Worm (Caenorhabditis elegans): Measurements from ENCODE around the gene K07H8.7.

The K07H8.7 gene

ce11 chrIV:8234088-8234496 is 25.7 kb downstream of the K07H8.7 start:
- TF ChIP-seq K09A11.1 (tag; optimal IDR thresholded peaks at IDR 0.05; ENCODE audit: insufficient read depth) (no peak), pax-1 (tag; optimal IDR thresholded peaks at IDR 0.05) (no peak), ceh-34 (tag; optimal IDR thresholded peaks at IDR 0.05) (no peak), F13H6.1 (tag; optimal IDR thresholded peaks at IDR 0.05) (no peak), dve-1 (tag; optimal IDR thresholded peaks at IDR 0.05) (no peak), ttx-3 (tag; optimal IDR thresholded peaks at IDR 0.05) (no peak), pag-3 (tag; optimal IDR thresholded peaks at IDR 0.05; ENCODE audit: borderline replicate concordance) (no peak), hlh-15 (tag; optimal IDR thresholded peaks at IDR 0.05) (no peak), ceh-6 (GFP tag; optimal IDR thresholded peaks at IDR 0.05) (no peak), syd-9 (tag; optimal IDR thresholded peaks at IDR 0.05) (no peak), ceh-24 (tag; optimal IDR thresholded peaks at IDR 0.05) (no peak), ceh-48 (tag; optimal IDR thresholded peaks at IDR 0.05) (no peak), lim-6 (tag; optimal IDR thresholded peaks at IDR 0.05) (no peak), unc-42 (tag; optimal IDR thresholded peaks at IDR 0.05) (no peak), mec-3 (tag; optimal IDR thresholded peaks at IDR 0.05; ENCODE audit: borderline replicate concordance) (no peak), odd-2 (tag; optimal IDR thresholded peaks at IDR 0.05) (no peak), ceh-14 (tag; optimal IDR thresholded peaks at IDR 0.05) (no peak)

DNA sequence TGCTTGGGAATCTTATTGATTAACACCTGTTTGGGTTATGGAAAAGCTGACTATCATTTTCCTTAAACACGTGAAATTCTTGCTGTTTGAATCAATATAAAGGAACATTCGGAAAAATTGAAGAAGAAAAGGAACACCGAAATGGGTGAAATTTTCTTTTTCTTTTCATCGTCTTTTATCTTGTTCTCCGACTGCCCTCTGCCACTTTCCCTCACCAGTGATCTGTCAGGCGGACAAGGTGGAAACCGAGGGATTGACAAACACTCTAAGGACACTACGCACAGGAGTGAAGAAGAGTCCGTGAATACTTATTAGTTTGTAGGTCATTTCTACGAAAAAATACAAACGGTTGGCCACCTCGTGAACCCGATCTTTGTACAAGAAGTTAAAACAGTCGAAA is 26.5 kb downstream of the K07H8.7 start:
- TF ChIP-seq ceh-31 (tag; optimal IDR thresholded peaks at IDR 0.05): no peak
- TF ChIP-seq ceh-9 (tag; optimal IDR thresholded peaks at IDR 0.05): no peak
- TF ChIP-seq syd-9 (tag; optimal IDR thresholded peaks at IDR 0.05): no peak
- no peak for TF ChIP-seq sox-2 (GFP tag; IDR thresholded peaks at IDR 0.05)
- TF ChIP-seq fax-1 (tag; optimal IDR thresholded peaks at IDR 0.05): no peak
- TF ChIP-seq hlh-6 (tag; optimal IDR thresholded peaks at IDR 0.05): no peak
- TF ChIP-seq Y22D7AL.16 (tag; optimal IDR thresholded peaks at IDR 0.05): no peak
- TF ChIP-seq madf-2 (tag; optimal IDR thresholded peaks at IDR 0.05): no peak
- no peak for TF ChIP-seq pros-1 (tag; optimal IDR thresholded peaks at IDR 0.05)
- no peak for TF ChIP-seq hlh-30 (tag; optimal IDR thresholded peaks at IDR 0.05; ENCODE audit: insufficient read depth)
- no peak for TF ChIP-seq sox-4 (tag; optimal IDR thresholded peaks at IDR 0.05)
- TF ChIP-seq pha-4 (tag; optimal IDR thresholded peaks at IDR 0.05): no peak
- TF ChIP-seq K09A11.1 (tag; optimal IDR thresholded peaks at IDR 0.05; ENCODE audit: insufficient read depth): no peak
- no peak for TF ChIP-seq pha-2 (tag; optimal IDR thresholded peaks at IDR 0.05)

ce11 chrIV:8232428-8232827 is 27.4 kb downstream of the K07H8.7 start:
- TF ChIP-seq ama-1 (optimal IDR thresholded peaks at IDR 0.05) (no peak), C38D4.7 (GFP tag; optimal IDR thresholded peaks at IDR 0.05) (no peak), ceh-34 (tag; optimal IDR thresholded peaks at IDR 0.05) (peak; percentile 53), ceh-18 (tag; optimal IDR thresholded peaks at IDR 0.05) (peak; percentile 41), tbx-2 (tag; optimal IDR thresholded peaks at IDR 0.05) (peak; percentile 12), ceh-22 (tag; optimal IDR thresholded peaks at IDR 0.05) (no peak), sox-2 (GFP tag; IDR thresholded peaks at IDR 0.05) (no peak), rnt-1 (tag; optimal IDR thresholded peaks at IDR 0.05) (no peak), ceh-45 (GFP tag; IDR thresholded peaks at IDR 0.05) (no peak), C08G9.2 (tag; optimal IDR thresholded peaks at IDR 0.05) (no peak), F13H6.1 (tag; optimal IDR thresholded peaks at IDR 0.05) (peak; percentile 16), dmd-4 (tag; optimal IDR thresholded peaks at IDR 0.05; ENCODE audit: borderline replicate concordance) (no peak), unc-3 (GFP tag; conservative IDR thresholded peaks at IDR 0.05) (0 out of 2 replicates have a peak, but pooled peaks have one; percentile 15), unc-3 (tag; optimal IDR thresholded peaks at IDR 0.05) (no peak), ceh-31 (tag; optimal IDR thresholded peaks at IDR 0.05) (peak; percentile 26), hlh-30 (tag; optimal IDR thresholded peaks at IDR 0.05; ENCODE audit: insufficient read depth) (peak; percentile 74), ceh-48 (tag; optimal IDR thresholded peaks at IDR 0.05) (no peak), odd-2 (tag; optimal IDR thresholded peaks at IDR 0.05) (no peak), ref-2 (tag; optimal IDR thresholded peaks at IDR 0.05) (no peak)

Measured in whole organism, late embryonic.